Worm (Caenorhabditis elegans): ENCODE results near the gene C39H7.4.

Gene C39H7.4

ce11 chrIV:5582267-5582666 is 32.1 kb downstream of the C39H7.4 start (continued):
- TF ChIP-seq dmd-6 (GFP tag; IDR thresholded peaks at IDR 0.05) (peak; percentile 45), R02D3.7 (tag; optimal IDR thresholded peaks at IDR 0.05) (no peak), madf-9 (GFP tag; conservative IDR thresholded peaks at IDR 0.05) (no peak), nhr-77 (tag; optimal IDR thresholded peaks at IDR 0.05) (no peak), mep-1 (tag; optimal IDR thresholded peaks at IDR 0.05) (peak; percentile 65), php-3 (GFP tag; IDR thresholded peaks at IDR 0.05) (no peak), F44E2.7 (GFP tag; IDR thresholded peaks at IDR 0.05) (no peak), zip-2 (tag; optimal IDR thresholded peaks at IDR 0.05) (no peak), unc-130 (GFP tag; optimal IDR thresholded peaks at IDR 0.05) (no peak), spr-1 (tag; optimal IDR thresholded peaks at IDR 0.05) (no peak), Y5F2A.4 (GFP tag; optimal IDR thresholded peaks at IDR 0.05) (no peak), ztf-11 (tag; optimal IDR thresholded peaks at IDR 0.05) (no peak), D1046.2 (GFP tag; IDR thresholded peaks at IDR 0.05) (no peak), ZK337.2 (GFP tag; IDR thresholded peaks at IDR 0.05) (no peak), snpc-4 (tag; optimal IDR thresholded peaks at IDR 0.05) (no peak), lim-7 (GFP tag; IDR thresholded peaks at IDR 0.05) (no peak), nhr-111 (GFP tag; optimal IDR thresholded peaks at IDR 0.05) (no peak)

- TF ChIP-seq lir-3 (tag; optimal IDR thresholded peaks at IDR 0.05) (no peak), aha-1 (tag) (peak; percentile 7), set-16 (GFP tag; IDR thresholded peaks at IDR 0.05) (no peak), mxl-3 (GFP tag; optimal IDR thresholded peaks at IDR 0.05) (no peak), nhr-28 (tag; optimal IDR thresholded peaks at IDR 0.05) (peak; percentile 37), D1046.2 (GFP tag; IDR thresholded peaks at IDR 0.05) (no peak), sdz-12 (GFP tag; optimal IDR thresholded peaks at IDR 0.05) (peak; percentile 14), hlh-30 (tag; optimal IDR thresholded peaks at IDR 0.05; ENCODE audit: insufficient read depth) (peak; percentile 45), unc-62 (GFP tag; optimal IDR thresholded peaks at IDR 0.05 in 1 of 2) (peak in 1 of 2 experiments; percentile 95), unc-62 (tag; optimal IDR thresholded peaks at IDR 0.05) (no peak), daf-16 (GFP tag; optimal IDR thresholded peaks at IDR 0.05) (no peak), daf-16 (tag; optimal IDR thresholded peaks at IDR 0.05) (peak; percentile 65)
These were observed 33.7 kb downstream of the C39H7.4 start for ce11 chrIV:5580588-5581308.

- no peak for TF ChIP-seq daf-19 (GFP tag; conservative IDR thresholded peaks at IDR 0.05)
- no peak for TF ChIP-seq lir-3 (tag; optimal IDR thresholded peaks at IDR 0.05)
- TF ChIP-seq ztf-11 (tag; optimal IDR thresholded peaks at IDR 0.05) = no peak
- no peak for TF ChIP-seq set-16 (GFP tag; IDR thresholded peaks at IDR 0.05)
- no peak for TF ChIP-seq ZK546.5 (tag; optimal IDR thresholded peaks at IDR 0.05)
- no peak for TF ChIP-seq cey-2 (tag; optimal IDR thresholded peaks at IDR 0.05; ENCODE audit: borderline replicate concordance, insufficient read depth)
- no peak for TF ChIP-seq nhr-6 (tag; optimal IDR thresholded peaks at IDR 0.05)
These were observed 40.4 kb downstream of the C39H7.4 start, which contains the start of gene T12E12.6 for ce11 chrIV:5574033-5574432. Gene T12E12.6 (minus strand): TSS chrIV:5574133.

- TF ChIP-seq ZK337.2 (GFP tag; IDR thresholded peaks at IDR 0.05) (no peak), unc-62 (GFP tag; optimal IDR thresholded peaks at IDR 0.05 in 1 of 2) (peak in 1 of 2 experiments; percentile 93), unc-62 (tag; optimal IDR thresholded peaks at IDR 0.05) (no peak)
These were observed 41.7 kb downstream of the C39H7.4 start for ce11 chrIV:5572693-5573092.

ce11 chrIV:5565105-5565504 is 49.3 kb downstream of the C39H7.4 start:
- peak; percentile 11 for TF ChIP-seq nhr-6 (tag; optimal IDR thresholded peaks at IDR 0.05)
- no peak for TF ChIP-seq duxl-1 (tag; optimal IDR thresholded peaks at IDR 0.05; ENCODE audit: poor library complexity)
